Worm (Caenorhabditis elegans): ENCODE measurements around the gene C34H4.2.

DNA sequence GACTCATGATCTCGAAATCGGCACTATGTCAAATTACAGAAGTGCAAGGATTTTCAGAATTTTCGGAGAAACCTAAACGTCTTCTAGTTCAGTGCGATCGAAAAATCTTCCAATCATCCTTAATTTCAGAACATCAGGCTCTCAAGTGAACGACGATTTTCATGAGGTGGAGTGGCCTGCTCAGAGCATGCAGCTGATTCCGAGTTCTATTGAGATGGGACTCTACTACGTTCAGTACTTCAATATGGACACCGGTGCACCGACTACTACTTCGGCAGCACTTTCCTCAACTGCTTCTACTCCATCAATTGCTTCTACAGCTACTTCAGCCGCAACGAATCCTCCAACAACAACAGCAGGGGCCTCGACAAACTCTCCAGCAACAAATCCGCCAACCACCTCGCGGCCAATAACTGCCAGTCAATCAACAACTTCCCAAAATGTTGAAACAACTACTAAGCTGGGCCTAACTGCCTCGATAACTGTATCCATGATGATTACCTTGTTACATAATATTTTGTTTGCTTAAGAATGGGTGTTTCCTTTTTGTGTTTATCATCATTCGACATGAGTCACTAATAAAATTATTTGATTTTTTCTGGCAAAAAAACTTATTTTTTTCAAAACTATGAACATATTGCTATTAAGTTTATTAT lies 10.1 kb downstream of the C34H4.2 start, which contains the start of gene Y41D4B.15:
- no peak for TF ChIP-seq ztf-11 (tag; optimal IDR thresholded peaks at IDR 0.05)
- TF ChIP-seq hlh-1 (tag; optimal IDR thresholded peaks at IDR 0.05) = no peak
- TF ChIP-seq unc-39 (tag; optimal IDR thresholded peaks at IDR 0.05) = no peak
- TF ChIP-seq ces-1 (GFP tag; optimal IDR thresholded peaks at IDR 0.05) = no peak
- no peak for TF ChIP-seq mep-1 (tag; optimal IDR thresholded peaks at IDR 0.05)
- TF ChIP-seq unc-120 (tag; optimal IDR thresholded peaks at IDR 0.05; ENCODE audit: poor library complexity, severe bottlenecking) = no peak
- TF ChIP-seq elt-1 (tag; optimal IDR thresholded peaks at IDR 0.05; ENCODE audit: borderline replicate concordance, insufficient read depth) = no peak
- TF ChIP-seq lin-13 (tag; optimal IDR thresholded peaks at IDR 0.05) = no peak
- TF ChIP-seq lsy-2 (tag; optimal IDR thresholded peaks at IDR 0.05) = no peak
- TF ChIP-seq unc-62 (GFP tag; optimal IDR thresholded peaks at IDR 0.05) = no peak
- no peak for TF ChIP-seq M03D4.4 (tag; optimal IDR thresholded peaks at IDR 0.05)
- TF ChIP-seq pha-4 (tag; optimal IDR thresholded peaks at IDR 0.05) = no peak
- no peak for TF ChIP-seq nhr-28 (tag; optimal IDR thresholded peaks at IDR 0.05)
- no peak for TF ChIP-seq nhr-12 (tag; optimal IDR thresholded peaks at IDR 0.05)

All from whole organism, mixed stage, embryonic.